Fruit fly (Drosophila melanogaster) whole organism, prepupa: ENCODE results near the gene CG8671.

Experiments
- Blimp-1 ChIP-seq: fragments of 200-800 bp; sonication (Bioruptor generic); optimal IDR thresholded peaks from 3 replicates; lab custom pipeline; 2017; ENCODE audit warnings: missing biosample characterization, missing genetic modification characterization, mild to moderate bottlenecking, moderate library complexity, missing genetic modification reagents
- CG10669 ChIP-seq: fragments of 200-800 bp; sonication (Bioruptor generic); optimal IDR thresholded peaks from 3 replicates; lab custom pipeline; 2018; ENCODE audit warnings: missing biosample characterization, mild to moderate bottlenecking, missing genetic modification characterization, moderate library complexity
- CG31627 ChIP-seq: fragments of 200-800 bp; sonication (Bioruptor generic); optimal IDR thresholded peaks from 3 replicates; lab custom pipeline; 2016; ENCODE audit warnings: missing biosample characterization, missing genetic modification characterization
- CG4318 ChIP-seq: fragments of 200-800 bp; sonication (Bioruptor generic); optimal IDR thresholded peaks from 3 replicates; lab custom pipeline; 2017; ENCODE audit warnings: missing biosample characterization, mild to moderate bottlenecking, missing genetic modification characterization
- CG8119 ChIP-seq: fragments of 200-800 bp; sonication (Bioruptor generic); IDR thresholded peaks from 3 replicates; pipeline ENCODE4 v1.3.6; 2022; ENCODE audit warnings: missing biosample characterization, missing genetic modification characterization
- Eip78C ChIP-seq: fragments of 200-800 bp; sonication (Bioruptor generic); peaks from one replicate; lab custom pipeline; 2016; ENCODE audit warnings: missing biosample characterization, missing genetic modification characterization
- Eip93F ChIP-seq: fragments of 200-800 bp; sonication (Bioruptor generic); optimal IDR thresholded peaks from 2 replicates; lab custom pipeline; 2016; ENCODE audit warnings: missing biosample characterization, mild to moderate bottlenecking, missing genetic modification characterization
- Gug ChIP-seq: fragments of 200-800 bp; sonication (Bioruptor generic); IDR thresholded peaks from 2 replicates; pipeline ENCODE4 v1.3.6; 2022; ENCODE audit warnings: missing biosample characterization, missing genetic modification characterization
- Sox15 ChIP-seq: fragments of 200-800 bp; sonication (Bioruptor generic); optimal IDR thresholded peaks from 3 replicates; lab custom pipeline; 2016; ENCODE audit warnings: missing biosample characterization, missing genetic modification characterization
- dsx ChIP-seq: fragments of 200-800 bp; optimal IDR thresholded peaks from 3 replicates; lab custom pipeline; 2019; ENCODE audit warnings: missing biosample characterization, mild to moderate bottlenecking, missing genetic modification characterization, moderate library complexity; ENCODE audit not compliant: poor library complexity, severe bottlenecking
- net ChIP-seq: fragments of 200-800 bp; sonication (Bioruptor generic); optimal IDR thresholded peaks from 3 replicates; lab custom pipeline; 2016; ENCODE audit warnings: missing biosample characterization, missing genetic modification characterization
- pdm3 ChIP-seq: fragments of 200-800 bp; sonication (Bioruptor generic); optimal IDR thresholded peaks from 3 replicates; lab custom pipeline; 2016; ENCODE audit warnings: missing biosample characterization, missing genetic modification characterization
- vri ChIP-seq: fragments of 200-800 bp; sonication (Bioruptor generic); optimal IDR thresholded peaks from 3 replicates; lab custom pipeline; 2016; ENCODE audit warnings: missing biosample characterization, mild to moderate bottlenecking, missing genetic modification characterization

- TF ChIP-seq CG4318 (GFP tag; lab: Kevin White, UChicago), result no peak
- TF ChIP-seq Blimp-1 (GFP tag; lab: Kevin White, UChicago), result peak; percentile 42
- no peak for TF ChIP-seq net (GFP tag; lab: Kevin White, UChicago)
- TF ChIP-seq Gug (GFP tag; lab: Robert Waterston, UW), result no peak
- TF ChIP-seq Eip93F (GFP tag; lab: Kevin White, UChicago), result peak; percentile 42
- TF ChIP-seq Sox15 (GFP tag; lab: Kevin White, UChicago), result no peak
- no peak for TF ChIP-seq CG31627 (GFP tag; lab: Kevin White, UChicago)
- peak; percentile 69 for TF ChIP-seq CG8119
- no peak for TF ChIP-seq pdm3 (GFP tag; lab: Kevin White, UChicago)
- peak; percentile 65 for TF ChIP-seq Eip78C (GFP tag; lab: Kevin White, UChicago)
- no peak for TF ChIP-seq dsx (GFP tag; lab: Kevin White, UChicago)
- no peak for TF ChIP-seq CG10669 (GFP tag; lab: Kevin White, UChicago)
- TF ChIP-seq vri (GFP tag; lab: Kevin White, UChicago), result peak; percentile 50
Measured at dm6 chr2L:21250519-21251336, 12.0 kb upstream of the CG8671 start.
